Worm (Caenorhabditis elegans) whole organism, late embryonic: ENCODE data around the gene Y25C1A.8.

ENCODE experiments used
- C08G9.2 ChIP-seq: sonication (generic microtip); optimal IDR thresholded peaks from 2 replicates; lab custom pipeline; 2016; ENCODE audit warnings: mild to moderate bottlenecking, missing genetic modification characterization, moderate library complexity, missing compliant biosample characterization
- F13H6.1 ChIP-seq: sonication (generic microtip); optimal IDR thresholded peaks from 2 replicates; lab custom pipeline; 2016; ENCODE audit warnings: missing genetic modification characterization, missing compliant biosample characterization
- K09A11.1 ChIP-seq: sonication (generic microtip); optimal IDR thresholded peaks from 2 replicates; lab custom pipeline; 2017; ENCODE audit warnings: antibody characterized with exemption, mild to moderate bottlenecking, missing genetic modification characterization, missing compliant biosample characterization; ENCODE audit not compliant: insufficient read depth
- Y22D7AL.16 ChIP-seq: sonication (generic microtip); optimal IDR thresholded peaks from 2 replicates; lab custom pipeline; 2016; ENCODE audit warnings: missing genetic modification characterization, missing compliant biosample characterization
- ceh-2 ChIP-seq: sonication (generic microtip); optimal IDR thresholded peaks from 2 replicates; lab custom pipeline; 2016; ENCODE audit warnings: missing genotype, missing genetic modification characterization, missing compliant biosample characterization
- ceh-22 ChIP-seq: sonication (generic microtip); optimal IDR thresholded peaks from 2 replicates; lab custom pipeline; 2017; ENCODE audit warnings: missing biosample characterization, missing genetic modification characterization
- ceh-45 ChIP-seq: fragments of 200-800 bp; sonication (Bioruptor generic); IDR thresholded peaks from 2 replicates; pipeline ENCODE4 v1.3.6; 2022; ENCODE audit warnings: missing genetic modification reagents, missing genetic modification characterization, missing compliant biosample characterization
- ceh-9 ChIP-seq: sonication (generic microtip); optimal IDR thresholded peaks from 2 replicates; lab custom pipeline; 2016; ENCODE audit warnings: mild to moderate bottlenecking, missing genetic modification characterization, inconsistent platforms, missing compliant biosample characterization
- che-1 ChIP-seq: sonication (generic microtip); optimal IDR thresholded peaks from 2 replicates; lab custom pipeline; 2016; ENCODE audit warnings: mild to moderate bottlenecking, missing genetic modification characterization, missing compliant biosample characterization
- dmd-4 ChIP-seq: sonication (generic microtip); optimal IDR thresholded peaks from 2 replicates; lab custom pipeline; 2016; ENCODE audit warnings: borderline replicate concordance, missing genetic modification characterization, missing compliant biosample characterization
- dve-1 ChIP-seq: sonication (generic microtip); optimal IDR thresholded peaks from 2 replicates; lab custom pipeline; 2017; ENCODE audit warnings: antibody characterized with exemption, mild to moderate bottlenecking, missing genetic modification characterization, missing compliant biosample characterization
- elt-2 ChIP-seq: sonication (generic microtip); optimal IDR thresholded peaks from 2 replicates; lab custom pipeline; 2016; ENCODE audit warnings: missing genetic modification reagents, missing genetic modification characterization, missing compliant biosample characterization
- elt-4 ChIP-seq: sonication (generic microtip); optimal IDR thresholded peaks from 2 replicates; lab custom pipeline; 2016; ENCODE audit warnings: missing genetic modification characterization, missing compliant biosample characterization
- fax-1 ChIP-seq: sonication (generic microtip); optimal IDR thresholded peaks from 2 replicates; lab custom pipeline; 2016; ENCODE audit warnings: missing genotype, missing genetic modification characterization, missing compliant biosample characterization
- fkh-10 ChIP-seq: fragments of 150-350 bp; optimal IDR thresholded peaks from 2 replicates; lab custom pipeline; 2014; ENCODE audit warnings: missing biosample characterization, missing genetic modification reagents, missing genetic modification characterization
- fkh-6 ChIP-seq: sonication (generic microtip); optimal IDR thresholded peaks from 2 replicates; lab custom pipeline; 2016; ENCODE audit warnings: missing genetic modification characterization, missing compliant biosample characterization
- gmeb-2 ChIP-seq: sonication (generic microtip); optimal IDR thresholded peaks from 2 replicates; lab custom pipeline; 2016; ENCODE audit warnings: missing genetic modification characterization, inconsistent platforms, missing compliant biosample characterization
- hlh-15 ChIP-seq: sonication (generic microtip); optimal IDR thresholded peaks from 2 replicates; lab custom pipeline; 2016; ENCODE audit warnings: missing genetic modification characterization, missing compliant biosample characterization
- hlh-6 ChIP-seq: sonication (generic microtip); optimal IDR thresholded peaks from 2 replicates; lab custom pipeline; 2016; ENCODE audit warnings: missing genotype, missing genetic modification characterization, missing compliant biosample characterization
- lin-11 ChIP-seq: fragments of 200-800 bp; sonication (Bioruptor generic); optimal IDR thresholded peaks from 2 replicates; lab custom pipeline; 2018; ENCODE audit warnings: mild to moderate bottlenecking, missing genetic modification characterization, missing compliant biosample characterization
- nfya-1 ChIP-seq: sonication (generic microtip); optimal IDR thresholded peaks from 2 replicates; lab custom pipeline; 2017; ENCODE audit warnings: missing genetic modification characterization, mild to moderate bottlenecking, missing compliant biosample characterization, antibody characterized with exemption, moderate library complexity
- odd-2 ChIP-seq: sonication (generic microtip); optimal IDR thresholded peaks from 2 replicates; lab custom pipeline; 2017; ENCODE audit warnings: antibody characterized with exemption, mild to moderate bottlenecking, missing genetic modification characterization, missing compliant biosample characterization
- pag-3 ChIP-seq: sonication (generic microtip); optimal IDR thresholded peaks from 2 replicates; lab custom pipeline; 2016; ENCODE audit warnings: missing compliant biosample characterization, missing genetic modification characterization, borderline replicate concordance
- pat-9 ChIP-seq: fragments of 200-800 bp; sonication (Bioruptor generic); optimal IDR thresholded peaks from 2 replicates; lab custom pipeline; 2018; ENCODE audit warnings: mild to moderate bottlenecking, missing genetic modification characterization, moderate library complexity, missing compliant biosample characterization
- pha-4 ChIP-seq: fragments of 150-350 bp; optimal IDR thresholded peaks from 2 replicates; lab custom pipeline; 2018; ENCODE audit warnings: missing biosample characterization, missing genetic modification reagents, missing genetic modification characterization
- pqm-1 ChIP-seq: sonication (generic microtip); optimal IDR thresholded peaks from 2 replicates; lab custom pipeline; 2016; ENCODE audit warnings: missing genetic modification characterization, missing compliant biosample characterization
- ref-2 ChIP-seq: sonication (generic microtip); optimal IDR thresholded peaks from 2 replicates; lab custom pipeline; 2016; ENCODE audit warnings: missing genetic modification characterization, missing compliant biosample characterization
- sox-2 ChIP-seq: fragments of 200-800 bp; sonication (Bioruptor generic); IDR thresholded peaks from 2 replicates; pipeline ENCODE4 v1.3.6; 2022; ENCODE audit warnings: missing genetic modification reagents, missing genetic modification characterization, missing compliant biosample characterization
- syd-9 ChIP-seq: sonication (generic microtip); optimal IDR thresholded peaks from 2 replicates; lab custom pipeline; 2016; ENCODE audit warnings: mild to moderate bottlenecking, missing genetic modification characterization, moderate library complexity, missing compliant biosample characterization
- tbx-2 ChIP-seq: sonication (generic microtip); optimal IDR thresholded peaks from 2 replicates; lab custom pipeline; 2016; ENCODE audit warnings: missing genetic modification characterization, missing compliant biosample characterization
- ttx-3 ChIP-seq: sonication (generic microtip); optimal IDR thresholded peaks from 2 replicates; lab custom pipeline; 2016; ENCODE audit warnings: missing genetic modification reagents, missing genetic modification characterization, missing compliant biosample characterization
- unc-3 ChIP-seq, 2 experiments: fragments of 200-800 bp in 1 of 2; sonication (Bioruptor generic) in 1 of 2; sonication (generic microtip) in 1 of 2; conservative IDR thresholded peaks in 1 of 2; optimal IDR thresholded peaks in 1 of 2; 2 replicates each; pipeline versions ENCODE4 v1.3.6 to Lab custom; 2016 to 2022; ENCODE audit warnings: missing compliant biosample characterization in 2 of 2, missing genetic modification characterization in 2 of 2, missing genetic modification reagents in 1 of 2
- unc-55 ChIP-seq: sonication (generic microtip); optimal IDR thresholded peaks from 2 replicates; lab custom pipeline; 2017; ENCODE audit warnings: missing biosample characterization, missing genetic modification reagents, missing genetic modification characterization
- zip-5 ChIP-seq: sonication (generic microtip); optimal IDR thresholded peaks from 2 replicates; lab custom pipeline; 2016; ENCODE audit warnings: missing genetic modification characterization, missing compliant biosample characterization

The Y25C1A.8 gene

DNA sequence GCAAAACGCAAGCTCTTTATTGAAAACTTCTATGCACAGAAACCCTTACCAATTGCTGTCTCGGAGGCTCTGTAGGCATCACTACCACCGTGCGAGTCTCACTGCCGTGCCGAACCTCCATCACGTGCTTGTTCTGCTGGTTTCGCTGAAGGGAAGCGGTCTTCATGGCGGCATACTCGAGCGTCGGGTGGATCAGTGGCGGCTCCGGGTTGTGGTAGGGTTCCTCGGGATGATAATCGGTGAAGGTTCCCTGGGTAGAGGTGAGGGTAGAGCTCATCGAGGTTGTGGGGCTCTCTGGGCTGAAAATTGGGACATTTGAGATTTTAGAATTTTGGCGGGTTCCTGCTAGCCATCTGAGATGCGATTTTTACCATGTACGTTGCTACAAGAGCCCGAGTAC is 23.9 kb downstream of the Y25C1A.8 start:
- TF ChIP-seq odd-2 (no peak), hlh-15 (tag; lab: Kevin White, UChicago) (no peak)

DNA sequence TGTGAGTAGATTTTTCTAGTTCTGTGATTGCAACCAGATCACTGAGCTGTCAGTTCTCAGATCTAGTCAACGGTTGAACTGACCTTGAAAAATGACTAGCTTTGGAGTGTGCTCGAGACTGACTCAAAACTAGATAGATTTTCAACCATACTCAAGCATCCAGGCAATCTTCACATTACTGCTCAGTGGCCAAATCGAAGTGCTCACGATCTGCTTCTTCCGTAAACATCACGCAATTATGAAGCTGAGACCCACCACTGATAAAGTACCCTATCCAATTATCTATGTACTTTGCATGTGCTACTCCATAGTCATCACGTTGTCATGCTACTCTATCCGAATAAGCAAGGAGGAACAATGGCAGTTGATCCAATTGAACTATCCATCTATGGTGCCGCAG is 25.4 kb downstream of the Y25C1A.8 start:
- TF ChIP-seq C08G9.2 (tag; lab: Kevin White, UChicago) (no peak), pat-9 (no peak), ref-2 (no peak), syd-9 (no peak), odd-2 (no peak), ceh-9 (tag; lab: Kevin White, UChicago) (no peak), unc-3 (GFP tag; conservative IDR thresholded peaks at IDR 0.05; lab: Robert Waterston, UW) (no peak), unc-3 (tag; optimal IDR thresholded peaks at IDR 0.05; lab: Kevin White, UChicago) (no peak), che-1 (tag; lab: Kevin White, UChicago) (no peak), nfya-1 (no peak), lin-11 (tag; lab: Kevin White, UChicago) (no peak), ttx-3 (tag; lab: Kevin White, UChicago) (no peak), dmd-4 (tag; lab: Kevin White, UChicago) (no peak)

DNA sequence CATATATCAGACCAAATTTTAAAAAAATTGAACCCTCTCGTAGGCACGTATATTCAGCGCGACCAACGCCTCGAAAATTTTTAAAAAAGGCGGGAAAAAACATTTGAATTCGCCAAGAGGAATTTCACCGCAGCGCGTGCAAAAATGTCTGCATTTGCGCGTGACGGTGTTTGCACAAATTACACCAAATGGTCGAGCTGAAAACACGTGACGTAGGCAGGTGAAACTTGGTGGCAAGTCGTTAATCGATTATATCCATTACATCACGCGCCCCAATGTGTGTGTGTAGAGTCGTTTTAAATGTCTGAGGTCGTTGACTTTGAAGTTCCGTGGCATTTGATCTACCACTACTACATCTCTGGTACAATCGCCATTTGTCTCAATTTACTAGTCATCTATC is 26.1 kb downstream of the Y25C1A.8 start, which contains the start of gene sri-31:
Gene sri-31, plus strand, starts transcription at position 301 of the 400 bp plus-strand sequence.
- no peak for TF ChIP-seq tbx-2
- TF ChIP-seq elt-2 (tag; lab: Kevin White, UChicago): no peak
- TF ChIP-seq pqm-1 (tag; lab: Kevin White, UChicago): no peak
- no peak for TF ChIP-seq Y22D7AL.16
- no peak for TF ChIP-seq elt-4
- TF ChIP-seq che-1 (tag; lab: Kevin White, UChicago): no peak
- TF ChIP-seq, all 69 proteins: peak for 0

DNA sequence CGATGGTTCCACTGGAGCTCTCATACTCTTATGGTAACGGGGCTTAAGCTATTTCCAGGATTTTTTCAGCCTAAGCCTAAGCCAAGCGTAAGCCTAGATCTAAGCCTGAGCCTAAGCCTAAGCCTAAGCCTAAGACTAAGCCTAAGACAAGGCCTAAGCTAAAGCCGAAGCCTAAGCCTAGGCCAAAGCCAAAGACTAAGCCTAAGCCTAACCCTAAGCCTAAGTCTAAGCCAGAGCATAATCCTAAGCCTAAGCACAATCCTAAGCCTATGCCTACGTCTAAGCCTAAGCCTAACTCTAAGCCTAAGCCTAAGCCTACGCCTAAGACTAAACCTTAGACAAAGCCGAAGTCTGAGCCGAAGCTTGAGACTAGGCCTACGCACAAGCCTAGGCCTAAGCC is 27.8 kb downstream of the Y25C1A.8 start:
- TF ChIP-seq dve-1 (tag; lab: Kevin White, UChicago) (peak; percentile 62), ceh-9 (tag; lab: Kevin White, UChicago) (no peak)

DNA sequence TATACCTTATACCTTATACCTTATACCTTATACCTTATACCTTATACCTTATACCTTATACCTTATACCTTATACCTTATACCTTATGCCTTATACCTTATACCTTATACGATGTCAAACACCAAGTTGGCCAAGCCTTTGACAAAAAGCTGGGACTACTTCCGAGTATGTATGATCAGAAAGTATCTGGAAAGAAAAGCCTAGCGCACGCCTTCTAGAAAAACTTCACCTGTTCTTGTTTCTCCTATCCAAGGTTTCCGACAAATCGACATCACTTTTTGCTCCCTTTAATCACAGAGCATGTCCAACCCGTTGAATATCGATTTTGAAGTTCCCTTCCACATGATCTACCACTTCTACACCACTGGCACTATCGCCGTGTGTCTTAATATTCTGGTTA is 28.4 kb downstream of the Y25C1A.8 start, which contains the start of gene sri-28:
Gene sri-28, plus strand, starts transcription at position 301 of the 400 bp plus-strand sequence.
- TF ChIP-seq F13H6.1 (tag; lab: Kevin White, UChicago) (no peak), gmeb-2 (tag; lab: Kevin White, UChicago) (no peak), zip-5 (tag; lab: Kevin White, UChicago) (no peak), K09A11.1 (tag; lab: Kevin White, UChicago) (no peak), ceh-22 (tag; lab: Kevin White, UChicago) (no peak), unc-3 (GFP tag; conservative IDR thresholded peaks at IDR 0.05; lab: Robert Waterston, UW) (no peak), unc-3 (tag; optimal IDR thresholded peaks at IDR 0.05; lab: Kevin White, UChicago) (no peak)

DNA sequence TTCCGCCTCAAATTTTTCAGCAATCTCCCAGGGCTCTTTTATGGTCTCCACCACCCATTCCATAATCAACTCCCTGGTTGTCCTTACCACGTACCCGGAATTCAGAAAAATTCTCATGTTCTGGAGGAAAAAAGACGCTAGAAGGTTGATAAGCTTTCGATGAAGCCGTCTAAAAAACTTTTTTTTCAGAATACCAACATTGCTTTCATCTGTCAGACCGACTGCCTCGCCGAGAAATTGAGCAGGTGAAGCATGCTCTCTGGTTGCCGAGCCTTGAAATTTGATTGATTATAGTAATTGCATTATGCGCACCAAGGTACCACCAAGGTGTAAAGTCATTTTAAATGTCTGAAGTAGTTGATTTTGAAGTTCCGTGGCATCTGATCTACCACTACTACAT is 30.9 kb downstream of the Y25C1A.8 start, which contains the start of gene sri-30:
Gene sri-30, plus strand, starts transcription at position 301 of the 400 bp plus-strand sequence.
- no peak for TF ChIP-seq fkh-10 (GFP tag; lab: Kevin White, UChicago)
- TF ChIP-seq fkh-6 (tag; lab: Kevin White, UChicago): no peak
- no peak for TF ChIP-seq syd-9
- TF ChIP-seq sox-2 (GFP tag; lab: Robert Waterston, UW): no peak
- TF ChIP-seq pha-4 (tag; lab: Kevin White, UChicago): no peak
- no peak for TF ChIP-seq unc-3 (GFP tag; conservative IDR thresholded peaks at IDR 0.05; lab: Robert Waterston, UW)
- TF ChIP-seq unc-3 (tag; optimal IDR thresholded peaks at IDR 0.05; lab: Kevin White, UChicago): no peak
- no peak for TF ChIP-seq hlh-6 (tag; lab: Kevin White, UChicago)
- no peak for TF ChIP-seq unc-55
- no peak for TF ChIP-seq ceh-2
- TF ChIP-seq fax-1 (tag; lab: Kevin White, UChicago): no peak
- TF ChIP-seq zip-5 (tag; lab: Kevin White, UChicago): no peak
- no peak for TF ChIP-seq pag-3 (tag; lab: Kevin White, UChicago)
- no peak for TF ChIP-seq pqm-1 (tag; lab: Kevin White, UChicago)
- TF ChIP-seq ceh-45 (GFP tag; lab: Robert Waterston, UW): no peak
- TF ChIP-seq nfya-1: no peak
